Worm (Caenorhabditis elegans): ENCODE data around the gene btb-6.

- TF ChIP-seq lin-39 (tag; optimal IDR thresholded peaks at IDR 0.05) (no peak), dpl-1 (GFP tag; optimal IDR thresholded peaks at IDR 0.05) (no peak)
Observed at ce11 chrII:1756072-1756471, 41.0 kb downstream of the btb-6 start, which contains the start of gene F36H5.17.
